Fruit fly (Drosophila melanogaster): Measurements from ENCODE around the gene Pp2B-14D.

The Pp2B-14D gene

dm6 chrX:16587021-16587667, 27.3 kb upstream of the Pp2B-14D start, which contains the start of gene CanA-14F (continued):
- TF ChIP-seq Dek (tag; optimal IDR thresholded peaks at IDR 0.05), result peak; percentile 5
- TF ChIP-seq zen2 (GFP tag; IDR thresholded peaks at IDR 0.05; ENCODE audit: partially characterized antibody), result peak; percentile 57; the same call in 2 of the 3 replicates
- TF ChIP-seq her (GFP tag; optimal IDR thresholded peaks at IDR 0.05), result no peak
- TF ChIP-seq MBD-R2 (GFP tag; IDR thresholded peaks at IDR 0.05), result peak; percentile 28; the same call in 1 of the 2 replicates
- TF ChIP-seq CG8388 (GFP tag; optimal IDR thresholded peaks at IDR 0.05), result no peak
- no peak for TF ChIP-seq CG11247 (GFP tag; IDR thresholded peaks at IDR 0.05)
- TF ChIP-seq MESR4 (GFP tag; optimal IDR thresholded peaks at IDR 0.05), result peak; percentile 47
- no peak for TF ChIP-seq CG3281 (GFP tag; optimal IDR thresholded peaks at IDR 0.05)
- peak; percentile 48 for TF ChIP-seq CG9797 (GFP tag; optimal IDR thresholded peaks at IDR 0.05)
- no peak for TF ChIP-seq CG1024 (GFP tag; IDR thresholded peaks at IDR 0.05)
- peak; percentile 67 for TF ChIP-seq stwl (tag; optimal IDR thresholded peaks at IDR 0.05)
- no peak for TF ChIP-seq CG4404 (GFP tag; IDR thresholded peaks at IDR 0.05)
- 0 out of 3 replicates have a peak, but pooled peaks have one; percentile 38 for TF ChIP-seq CG17361 (GFP tag; IDR thresholded peaks at IDR 0.05)
- TF ChIP-seq CG4282 (GFP tag; optimal IDR thresholded peaks at IDR 0.05), result no peak
- TF ChIP-seq E2f2 (GFP tag; IDR thresholded peaks at IDR 0.05), result peak; percentile 20; the same call in 1 of the 2 replicates
- no peak for TF ChIP-seq btn (GFP tag; optimal IDR thresholded peaks at IDR 0.05)
- TF ChIP-seq Lpt (GFP tag; optimal IDR thresholded peaks at IDR 0.05), result no peak
- TF ChIP-seq ranshi (GFP tag; IDR thresholded peaks at IDR 0.05), result no peak
- no peak for TF ChIP-seq CG4707 (GFP tag; optimal IDR thresholded peaks at IDR 0.05)
- TF ChIP-seq Adf1 (GFP tag; IDR thresholded peaks at IDR 0.05), result no peak
- no peak for TF ChIP-seq CG42726 (GFP tag; IDR thresholded peaks at IDR 0.05; ENCODE audit: partially characterized antibody)
- 0 out of 2 replicates have a peak, but pooled peaks have one; percentile 5 for TF ChIP-seq al (GFP tag; IDR thresholded peaks at IDR 0.05)
- no peak for TF ChIP-seq z (GFP tag; IDR thresholded peaks at IDR 0.05)
- TF ChIP-seq Myb (GFP tag; optimal IDR thresholded peaks at IDR 0.05), result peak; percentile 66
- no peak for TF ChIP-seq NC2α (GFP tag; optimal IDR thresholded peaks at IDR 0.05)
- TF ChIP-seq CG7963 (GFP tag; IDR thresholded peaks at IDR 0.05; ENCODE audit: partially characterized antibody), result 0 out of 3 replicates have a peak, but pooled peaks have one; percentile 25
- TF ChIP-seq vnd (GFP tag; IDR thresholded peaks at IDR 0.05; ENCODE audit: partially characterized antibody), result peak; percentile 55; the same call in 2 of the 3 replicates
- TF ChIP-seq Gsc (GFP tag; IDR thresholded peaks at IDR 0.05), result no peak
- TF ChIP-seq CG15011 (GFP tag; optimal IDR thresholded peaks at IDR 0.05), result no peak
- no peak for TF ChIP-seq Hmx (GFP tag; optimal IDR thresholded peaks at IDR 0.05)
- no peak for TF ChIP-seq CG6654 (GFP tag; optimal IDR thresholded peaks at IDR 0.05)
- no peak for TF ChIP-seq CG12299 (tag; optimal IDR thresholded peaks at IDR 0.05)
- no peak for TF ChIP-seq CG17612 (GFP tag; IDR thresholded peaks at IDR 0.05)
- TF ChIP-seq emc (GFP tag; optimal IDR thresholded peaks at IDR 0.05), result no peak
- no peak for TF ChIP-seq Tbp (GFP tag; optimal IDR thresholded peaks at IDR 0.05)
- no peak for TF ChIP-seq dysf (GFP tag; IDR thresholded peaks at IDR 0.05)
- TF ChIP-seq onecut (GFP tag; IDR thresholded peaks at IDR 0.05), result peak; percentile 62; the same call in 1 of the 2 replicates
- no peak for TF ChIP-seq CG3065 (GFP tag; optimal IDR thresholded peaks at IDR 0.05)
- no peak for TF ChIP-seq Eip74EF (GFP tag; optimal IDR thresholded peaks at IDR 0.05)
- TF ChIP-seq CG11504 (tag; optimal IDR thresholded peaks at IDR 0.05), result no peak
- TF ChIP-seq h (optimal IDR thresholded peaks at IDR 0.05), result no peak
- peak; percentile 51; the same call in 2 of the 3 replicates for TF ChIP-seq row (GFP tag; IDR thresholded peaks at IDR 0.05)
- no peak for TF ChIP-seq HmgZ (tag; optimal IDR thresholded peaks at IDR 0.05)
- no peak for TF ChIP-seq CG8281 (tag; optimal IDR thresholded peaks at IDR 0.05)
- TF ChIP-seq ind (GFP tag; optimal IDR thresholded peaks at IDR 0.05), result no peak
- peak; percentile 70; the same call in 2 of the 3 replicates for TF ChIP-seq CG11560 (tag; IDR thresholded peaks at IDR 0.05)
- TF ChIP-seq pho (GFP tag; optimal IDR thresholded peaks at IDR 0.05), result no peak
- no peak for TF ChIP-seq fu2 (GFP tag; optimal IDR thresholded peaks at IDR 0.05)
- peak; percentile 73 for TF ChIP-seq Bgb (GFP tag; IDR thresholded peaks at IDR 0.05; ENCODE audit: partially characterized antibody)
- TF ChIP-seq klu (GFP tag; IDR thresholded peaks at IDR 0.05), result no peak
- TF ChIP-seq dmrt11E (tag; optimal IDR thresholded peaks at IDR 0.05), result no peak

Measured in whole organism, embryonic.